Fruit fly (Drosophila melanogaster) whole organism, wandering third instar larva: Measurements from ENCODE around the gene CG13059.

Experiments
- CG32264 ChIP-seq: fragments of 200-800 bp; sonication (Bioruptor generic); optimal IDR thresholded peaks from 2 replicates; lab custom pipeline; 2016; ENCODE audit warnings: missing biosample characterization, missing genetic modification characterization
- CG9705 ChIP-seq: fragments of 200-800 bp; sonication (Bioruptor generic); optimal IDR thresholded peaks from 2 replicates; lab custom pipeline; 2018; ENCODE audit warnings: missing biosample characterization, mild to moderate bottlenecking, missing genetic modification characterization
- Dfd ChIP-seq: fragments of >200 bp; optimal IDR thresholded peaks from 2 replicates; lab custom pipeline; 2017; ENCODE audit warnings: missing biosample characterization, missing genetic modification characterization
- GATAd ChIP-seq: sonication (Bioruptor generic); optimal IDR thresholded peaks from 2 replicates; lab custom pipeline; 2016; ENCODE audit warnings: missing biosample characterization, missing genetic modification characterization
- Hr78 ChIP-seq: fragments of >200 bp; optimal IDR thresholded peaks from 2 replicates; lab custom pipeline; 2017; ENCODE audit warnings: missing biosample characterization, missing genetic modification characterization
- Vsx2 ChIP-seq: fragments of 200-300, 225-300 bp; sonication (Bioruptor generic); optimal IDR thresholded peaks from 2 replicates; lab custom pipeline; 2018; ENCODE audit warnings: missing biosample characterization, missing genetic modification characterization; ENCODE audit not compliant: partially characterized antibody
- pan ChIP-seq: fragments of >200 bp; optimal IDR thresholded peaks from 2 replicates; lab custom pipeline; 2017
- psq ChIP-seq: fragments of 200-800 bp; sonication (Bioruptor generic); optimal IDR thresholded peaks from 3 replicates; lab custom pipeline; 2017; ENCODE audit warnings: missing biosample characterization, mild to moderate bottlenecking, missing genetic modification characterization, moderate library complexity
- sage ChIP-seq: fragments of 200-800 bp; sonication (Bioruptor generic); optimal IDR thresholded peaks from 2 replicates; lab custom pipeline; 2016; ENCODE audit warnings: missing biosample characterization, mild to moderate bottlenecking, missing genetic modification characterization
- usp ChIP-seq: fragments of >200 bp; optimal IDR thresholded peaks from 2 replicates; lab custom pipeline; 2017; ENCODE audit warnings: missing biosample characterization, missing genetic modification characterization

- TF ChIP-seq psq (GFP tag; lab: Kevin White, UChicago) (no peak), usp (GFP tag; lab: Kevin White, UChicago) (no peak), Hr78 (no peak), GATAd (GFP tag; lab: Kevin White, UChicago) (no peak), Vsx2 (GFP tag; lab: Kevin White, UChicago) (no peak), CG9705 (GFP tag; lab: Kevin White, UChicago) (no peak), pan (no peak), CG32264 (GFP tag; lab: Kevin White, UChicago) (no peak), sage (GFP tag; lab: Kevin White, UChicago) (no peak), Dfd (GFP tag; lab: Kevin White, UChicago) (no peak)
Observed at dm6 chr3L:16305820-16306650, 17.4 kb upstream of the CG13059 start, which contains the start of the genes CG13043 and CG13063.
